Worm (Caenorhabditis elegans) whole organism, L1 larva: Measurements from ENCODE around the gene C53C7.3.

Experiments
- C04F5.9 ChIP-seq: sonication (generic microtip); optimal IDR thresholded peaks from 2 replicates; lab custom pipeline; 2016; ENCODE audit warnings: missing genetic modification characterization, missing compliant biosample characterization
- C16A3.4 ChIP-seq: fragments of 150-350 bp; optimal IDR thresholded peaks from 2 replicates; lab custom pipeline; 2014; ENCODE audit warnings: missing biosample characterization, missing genetic modification characterization
- C34B4.2 ChIP-seq: sonication (generic microtip); optimal IDR thresholded peaks from 2 replicates; lab custom pipeline; 2017; ENCODE audit warnings: mild to moderate bottlenecking, missing genetic modification characterization, missing compliant biosample characterization
- aly-2 ChIP-seq: fragments of 150-350 bp; optimal IDR thresholded peaks from 2 replicates; lab custom pipeline; 2014; ENCODE audit warnings: missing biosample characterization, missing genetic modification characterization
- ama-1 ChIP-seq: fragments of 150-350 bp; optimal IDR thresholded peaks from 2 replicates; lab custom pipeline; 2014
- blmp-1 ChIP-seq: fragments of 150-350 bp; optimal IDR thresholded peaks from 2 replicates; lab custom pipeline; 2014; ENCODE audit warnings: missing biosample characterization, missing genetic modification characterization
- ceh-8 ChIP-seq: fragments of 200-800 bp; sonication (Bioruptor generic); optimal IDR thresholded peaks from 2 replicates; lab custom pipeline; 2018; ENCODE audit warnings: mild to moderate bottlenecking, missing genetic modification characterization, moderate library complexity, missing compliant biosample characterization
- ceh-88 ChIP-seq: fragments of 200-800 bp; sonication (Bioruptor generic); IDR thresholded peaks from 2 replicates; pipeline ENCODE4 v1.3.6; 2022; ENCODE audit warnings: missing genetic modification characterization, missing compliant biosample characterization
- ceh-90 ChIP-seq: sonication (generic microtip); optimal IDR thresholded peaks from 2 replicates; lab custom pipeline; 2016; ENCODE audit warnings: missing genetic modification characterization, missing compliant biosample characterization
- ces-1 ChIP-seq: fragments of 150-350 bp; optimal IDR thresholded peaks from 2 replicates; lab custom pipeline; 2014; ENCODE audit warnings: missing biosample characterization, missing genetic modification reagents, missing genetic modification characterization
- efl-1 ChIP-seq, 4 experiments: fragments of 150-350 bp; optimal IDR thresholded peaks in 3 of 4; peaks in 1 of 4; 1 replicate in 1 of 4; 2 replicates in 3 of 4; lab custom pipeline; 2014; ENCODE audit warnings: missing biosample characterization in 2 of 4, missing genetic modification characterization in 2 of 4, missing genetic modification reagents in 2 of 4
- elt-2 ChIP-seq: sonication (generic microtip); optimal IDR thresholded peaks from 2 replicates; lab custom pipeline; 2016; ENCODE audit warnings: missing genetic modification characterization, mild to moderate bottlenecking, inconsistent platforms, missing compliant biosample characterization, missing genetic modification reagents
- elt-3 ChIP-seq, 6 experiments: fragments of 150-350 bp in 1 of 6; sonication (generic microtip); optimal IDR thresholded peaks; 2 replicates each; lab custom pipeline; 2017 to 2018; ENCODE audit warnings: missing biosample characterization in 6 of 6, missing genetic modification characterization in 6 of 6, inconsistent platforms in 1 of 6
- fkh-10 ChIP-seq: sonication (generic microtip); optimal IDR thresholded peaks from 2 replicates; lab custom pipeline; 2017; ENCODE audit warnings: missing biosample characterization, missing genetic modification reagents, missing genetic modification characterization
- fos-1 ChIP-seq: fragments of 150-350 bp; optimal IDR thresholded peaks from 2 replicates; lab custom pipeline; 2014; ENCODE audit warnings: missing biosample characterization, missing genetic modification characterization
- grh-1 ChIP-seq: fragments of 200-800 bp; sonication (Bioruptor generic); IDR thresholded peaks from 2 replicates; pipeline ENCODE4 v1.3.6; 2022; ENCODE audit warnings: missing genetic modification reagents, missing genetic modification characterization, missing compliant biosample characterization
- hlh-17 ChIP-seq: fragments of 200-800 bp; sonication (Bioruptor generic); optimal IDR thresholded peaks from 2 replicates; lab custom pipeline; 2018; ENCODE audit warnings: missing genetic modification characterization, mild to moderate bottlenecking, missing compliant biosample characterization, moderate library complexity, borderline replicate concordance
- hpl-2 ChIP-seq: fragments of 150-350 bp; optimal IDR thresholded peaks from 2 replicates; lab custom pipeline; 2014; ENCODE audit warnings: missing biosample characterization, missing genetic modification reagents, missing genetic modification characterization
- isw-1 ChIP-seq: fragments of 200-800 bp; sonication (Bioruptor generic); IDR thresholded peaks from 2 replicates; pipeline ENCODE4 v1.3.6; 2022; ENCODE audit warnings: missing genetic modification characterization, missing compliant biosample characterization
- lin-14 ChIP-seq: fragments of 200-800 bp; sonication (Bioruptor generic); optimal IDR thresholded peaks from 2 replicates; lab custom pipeline; 2018; ENCODE audit warnings: mild to moderate bottlenecking, missing genetic modification characterization, moderate library complexity, missing compliant biosample characterization
- lin-35 ChIP-seq, 2 experiments: fragments of 150-350 bp; optimal IDR thresholded peaks; 2 replicates each; lab custom pipeline; 2014; ENCODE audit warnings: missing biosample characterization in 2 of 2, missing genetic modification characterization in 2 of 2, missing genetic modification reagents in 2 of 2
- lin-39 ChIP-seq: fragments of 150-350 bp; optimal IDR thresholded peaks from 2 replicates; lab custom pipeline; 2014; ENCODE audit warnings: missing biosample characterization, missing genetic modification reagents, missing genetic modification characterization
- lir-3 ChIP-seq: sonication (generic microtip); optimal IDR thresholded peaks from 2 replicates; lab custom pipeline; 2016; ENCODE audit warnings: mild to moderate bottlenecking, missing genetic modification characterization, moderate library complexity, missing compliant biosample characterization; ENCODE audit not compliant: poor library complexity
- lsy-2 ChIP-seq, 2 experiments: fragments of 150-350 bp; optimal IDR thresholded peaks; 2 replicates each; lab custom pipeline; 2014; ENCODE audit warnings: missing biosample characterization in 2 of 2, missing genetic modification characterization in 2 of 2
- mab-9 ChIP-seq: fragments of 200-800 bp; sonication (Bioruptor generic); IDR thresholded peaks from 2 replicates; pipeline ENCODE4 v1.3.6; 2022; ENCODE audit warnings: missing genetic modification reagents, missing genetic modification characterization, missing compliant biosample characterization
- mdl-1 ChIP-seq, 2 experiments: fragments of 150-350 bp; optimal IDR thresholded peaks; 2 replicates each; lab custom pipeline; 2014 to 2017; ENCODE audit warnings: missing biosample characterization in 2 of 2, missing genetic modification characterization in 2 of 2, inconsistent platforms in 1 of 2
- mep-1 ChIP-seq: fragments of 150-350 bp; optimal IDR thresholded peaks from 2 replicates; lab custom pipeline; 2014; ENCODE audit warnings: missing biosample characterization, missing genetic modification characterization
- nhr-12 ChIP-seq: sonication (generic microtip); optimal IDR thresholded peaks from 2 replicates; lab custom pipeline; 2017; ENCODE audit warnings: missing biosample characterization, missing genetic modification characterization
- nhr-19 ChIP-seq: fragments of 200-800 bp; sonication (Bioruptor generic); conservative IDR thresholded peaks from 2 replicates; pipeline ENCODE4 v1.3.6; 2022; ENCODE audit warnings: missing genetic modification characterization, missing compliant biosample characterization
- nhr-20 ChIP-seq: sonication (generic microtip); optimal IDR thresholded peaks from 2 replicates; lab custom pipeline; 2016; ENCODE audit warnings: mild to moderate bottlenecking, missing genetic modification characterization, missing compliant biosample characterization
- nhr-237 ChIP-seq: fragments of 150-350 bp; optimal IDR thresholded peaks from 2 replicates; lab custom pipeline; 2014; ENCODE audit warnings: missing biosample characterization, missing genetic modification characterization
- nhr-71 ChIP-seq: sonication (generic microtip); optimal IDR thresholded peaks from 2 replicates; lab custom pipeline; 2016; ENCODE audit warnings: mild to moderate bottlenecking, missing genetic modification characterization, moderate library complexity, missing compliant biosample characterization
- nhr-85 ChIP-seq: sonication (generic microtip); peaks from one replicate; lab custom pipeline; 2016; ENCODE audit warnings: missing genetic modification characterization, inconsistent platforms, missing compliant biosample characterization
- nhr-90 ChIP-seq: sonication (generic microtip); optimal IDR thresholded peaks from 2 replicates; lab custom pipeline; 2016; ENCODE audit warnings: mild to moderate bottlenecking, missing genetic modification characterization, missing compliant biosample characterization; ENCODE audit not compliant: poor library complexity
- pax-3 ChIP-seq: fragments of 200-800 bp; sonication (Bioruptor generic); optimal IDR thresholded peaks from 2 replicates; lab custom pipeline; 2018; ENCODE audit warnings: mild to moderate bottlenecking, missing genetic modification characterization, moderate library complexity, missing compliant biosample characterization
- skn-1 ChIP-seq: fragments of 150-350 bp; optimal IDR thresholded peaks from 2 replicates; lab custom pipeline; 2014; ENCODE audit warnings: missing biosample characterization, missing genetic modification characterization
- snu-23 ChIP-seq: sonication (generic microtip); optimal IDR thresholded peaks from 2 replicates; lab custom pipeline; 2016; ENCODE audit warnings: missing genetic modification characterization, missing compliant biosample characterization
- sox-4 ChIP-seq: sonication (generic microtip); optimal IDR thresholded peaks from 2 replicates; lab custom pipeline; 2016; ENCODE audit warnings: missing genetic modification characterization, missing compliant biosample characterization
- sup-37 ChIP-seq: fragments of 200-800 bp; sonication (Bioruptor generic); optimal IDR thresholded peaks from 2 replicates; lab custom pipeline; 2018; ENCODE audit warnings: mild to moderate bottlenecking, missing genetic modification characterization, missing compliant biosample characterization
- swsn-7 ChIP-seq: sonication (generic microtip); optimal IDR thresholded peaks from 2 replicates; lab custom pipeline; 2016; ENCODE audit warnings: missing genetic modification characterization, missing compliant biosample characterization
- tlp-1 ChIP-seq: fragments of 150-350 bp; optimal IDR thresholded peaks from 2 replicates; lab custom pipeline; 2014; ENCODE audit warnings: missing biosample characterization, missing genetic modification characterization
- unc-130 ChIP-seq: fragments of 150-350 bp; optimal IDR thresholded peaks from 2 replicates; lab custom pipeline; 2017; ENCODE audit warnings: missing biosample characterization, missing genetic modification characterization, inconsistent platforms
- unc-30 ChIP-seq: sonication (generic microtip); optimal IDR thresholded peaks from 2 replicates; lab custom pipeline; 2017; ENCODE audit warnings: missing biosample characterization, missing genetic modification characterization
- unc-62 ChIP-seq: fragments of 150-350 bp; optimal IDR thresholded peaks from 2 replicates; lab custom pipeline; 2014; ENCODE audit warnings: missing biosample characterization, missing genetic modification reagents, missing genetic modification characterization
- zag-1 ChIP-seq: fragments of 150-350 bp; optimal IDR thresholded peaks from 2 replicates; lab custom pipeline; 2014; ENCODE audit warnings: missing biosample characterization, missing genetic modification characterization
- ztf-4 ChIP-seq: fragments of 150-350 bp; optimal IDR thresholded peaks from 2 replicates; lab custom pipeline; 2014; ENCODE audit warnings: missing biosample characterization, missing genetic modification characterization

Gene C53C7.3

ce11 chrX:13009645-13010044, 38.7 kb upstream of the C53C7.3 start:
- TF ChIP-seq ceh-88 (GFP tag; lab: Robert Waterston, UW) (no peak), swsn-7 (tag; lab: Kevin White, UChicago) (peak; percentile 28), nhr-20 (tag; lab: Kevin White, UChicago) (peak; percentile 64), blmp-1 (tag; lab: Kevin White, UChicago) (peak; percentile 98), hlh-17 (GFP tag; lab: Kevin White, UChicago) (no peak), nhr-19 (GFP tag; lab: Robert Waterston, UW) (peak; percentile 16; the same call in 1 of the 2 replicates), mdl-1 (tag; optimal IDR thresholded peaks at IDR 0.05; lab: Kevin White, UChicago) (peak in 1 of 2 experiments; percentile 19), fos-1 (tag; lab: Kevin White, UChicago) (no peak), mep-1 (tag; lab: Kevin White, UChicago) (peak; percentile 70), lin-14 (GFP tag; lab: Kevin White, UChicago) (peak; percentile 78), mab-9 (GFP tag; lab: Robert Waterston, UW) (no peak), nhr-85 (tag; lab: Kevin White, UChicago) (peak; percentile 91), lsy-2 (tag; optimal IDR thresholded peaks at IDR 0.05; lab: Kevin White, UChicago) (peak in 1 of 2 experiments; percentile 44), efl-1 (optimal IDR thresholded peaks at IDR 0.05; lab: Kevin White, UChicago) (no peak), efl-1 (GFP tag; optimal IDR thresholded peaks at IDR 0.05 in 1 of 2; lab: Kevin White, UChicago) (peak in 1 of 2 experiments; percentile 82), nhr-90 (tag; lab: Kevin White, UChicago) (peak; percentile 51), grh-1 (peak; percentile 79), lin-35 (GFP tag; optimal IDR thresholded peaks at IDR 0.05; lab: Kevin White, UChicago) (peak in 1 of 2 experiments; percentile 29), nhr-71 (tag; lab: Kevin White, UChicago) (peak; percentile 55), C16A3.4 (tag; lab: Kevin White, UChicago) (peak; percentile 3), elt-3 (tag; optimal IDR thresholded peaks at IDR 0.05; lab: Kevin White, UChicago) (peak in 4 of 6 experiments; percentile 22 to 50 (median 40)), snu-23 (peak; percentile 51)
- TF ChIP-seq, all 84 proteins: peak for 17

ce11 chrX:13011897-13012296, 36.5 kb upstream of the C53C7.3 start:
- TF ChIP-seq nhr-85 (tag; lab: Kevin White, UChicago) (peak; percentile 77), skn-1 (tag; lab: Kevin White, UChicago) (no peak), unc-130 (tag; lab: Kevin White, UChicago) (no peak), lin-14 (GFP tag; lab: Kevin White, UChicago) (peak; percentile 12)

- TF ChIP-seq blmp-1 (tag; lab: Kevin White, UChicago) = peak; percentile 75
- TF ChIP-seq ces-1 = no peak
- no peak for TF ChIP-seq ztf-4 (tag; lab: Kevin White, UChicago)
- TF ChIP-seq sup-37 (GFP tag; lab: Kevin White, UChicago) = no peak
- TF ChIP-seq sox-4 = no peak
- no peak for TF ChIP-seq nhr-237 (tag; lab: Kevin White, UChicago)
- TF ChIP-seq lin-39 (tag; lab: Kevin White, UChicago) = no peak
- no peak for TF ChIP-seq C16A3.4 (tag; lab: Kevin White, UChicago)
- TF ChIP-seq ceh-90 = no peak
- TF ChIP-seq isw-1 = no peak
- TF ChIP-seq elt-3 (tag; optimal IDR thresholded peaks at IDR 0.05; lab: Kevin White, UChicago) = peak in 2 of 6 experiments; percentile 8 to 67
- no peak for TF ChIP-seq unc-30 (tag; lab: Kevin White, UChicago)
- no peak for TF ChIP-seq pax-3 (tag; lab: Kevin White, UChicago)
- no peak for TF ChIP-seq fkh-10 (GFP tag; lab: Kevin White, UChicago)
- no peak for TF ChIP-seq ama-1 (lab: Kevin White, UChicago)
- TF ChIP-seq C04F5.9 = no peak
- no peak for TF ChIP-seq C34B4.2 (tag; lab: Kevin White, UChicago)
- TF ChIP-seq lir-3 = no peak
- no peak for TF ChIP-seq hpl-2 (GFP tag; lab: Kevin White, UChicago)
- TF ChIP-seq nhr-12 (tag; lab: Kevin White, UChicago) = no peak
- peak; percentile 57 for TF ChIP-seq snu-23
- TF ChIP-seq ceh-88 (GFP tag; lab: Robert Waterston, UW) = no peak
- peak; percentile 49 for TF ChIP-seq nhr-20 (tag; lab: Kevin White, UChicago)
- TF ChIP-seq efl-1 (optimal IDR thresholded peaks at IDR 0.05; lab: Kevin White, UChicago) = no peak
- TF ChIP-seq efl-1 (GFP tag; optimal IDR thresholded peaks at IDR 0.05 in 1 of 2; lab: Kevin White, UChicago) = no peak
- no peak for TF ChIP-seq tlp-1 (tag; lab: Kevin White, UChicago)
- no peak for TF ChIP-seq unc-62 (GFP tag; lab: Kevin White, UChicago)
- TF ChIP-seq elt-2 = no peak
- TF ChIP-seq ceh-8 (GFP tag; lab: Kevin White, UChicago) = no peak
- TF ChIP-seq unc-130 (tag; lab: Kevin White, UChicago) = no peak
- TF ChIP-seq nhr-19 (GFP tag; lab: Robert Waterston, UW) = 0 out of 2 replicates have a peak, but pooled peaks have one; percentile 11
- TF ChIP-seq lin-35 (GFP tag; optimal IDR thresholded peaks at IDR 0.05; lab: Kevin White, UChicago) = peak in 1 of 2 experiments; percentile 20
- TF ChIP-seq aly-2 (tag; lab: Kevin White, UChicago) = no peak
- TF ChIP-seq zag-1 = no peak
- TF ChIP-seq lsy-2 (tag; optimal IDR thresholded peaks at IDR 0.05; lab: Kevin White, UChicago) = peak in 1 of 2 experiments; percentile 21
- TF ChIP-seq nhr-90 (tag; lab: Kevin White, UChicago) = peak; percentile 25
Observed at ce11 chrX:13014341-13014740, 34.0 kb upstream of the C53C7.3 start.
